Fruit fly (Drosophila melanogaster): ENCODE measurements around the gene CG32983.

Gene CG32983

DNA sequence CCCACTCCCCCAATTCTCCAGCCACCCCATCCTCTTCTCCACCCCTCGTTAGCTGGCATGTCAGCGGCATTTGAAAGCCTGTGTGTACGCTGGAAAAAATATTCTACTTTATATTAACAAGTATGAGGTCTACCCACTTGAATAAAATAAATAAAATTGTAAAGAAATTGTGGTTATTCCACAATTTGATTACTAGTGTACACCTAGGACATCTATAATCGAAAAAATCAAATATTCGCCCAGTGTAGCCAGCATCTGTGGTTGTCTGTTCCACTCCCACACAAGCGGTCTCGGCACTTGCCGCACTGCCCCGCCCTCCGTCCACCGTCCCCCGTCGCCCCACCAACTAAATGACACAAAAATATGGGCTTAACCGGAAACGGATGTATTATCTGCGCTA is 4.9 kb upstream of the CG32983 start:
- TF ChIP-seq CG7368 (GFP tag; optimal IDR thresholded peaks at IDR 0.05) (peak; percentile 27), pdm3 (GFP tag; optimal IDR thresholded peaks at IDR 0.05) (peak; percentile 12), Lpt (GFP tag; optimal IDR thresholded peaks at IDR 0.05) (no peak), CG1621 (tag; optimal IDR thresholded peaks at IDR 0.05) (peak; percentile 13), Hr39 (GFP tag; optimal IDR thresholded peaks at IDR 0.05) (peak; percentile 59), Smox (GFP tag; optimal IDR thresholded peaks at IDR 0.05) (peak; percentile 42), CG11294 (GFP tag; IDR thresholded peaks at IDR 0.05) (peak; percentile 54), Met (GFP tag; optimal IDR thresholded peaks at IDR 0.05) (peak; percentile 64), esn (GFP tag; optimal IDR thresholded peaks at IDR 0.05) (peak; percentile 43), CG31627 (GFP tag; optimal IDR thresholded peaks at IDR 0.05) (peak; percentile 58), CG32006 (GFP tag; optimal IDR thresholded peaks at IDR 0.05) (peak; percentile 43), spab (GFP tag; optimal IDR thresholded peaks at IDR 0.05) (peak; percentile 31), CG8632 (GFP tag; optimal IDR thresholded peaks at IDR 0.05) (no peak), topi (GFP tag; optimal IDR thresholded peaks at IDR 0.05) (peak; percentile 72), CG6163 (GFP tag; IDR thresholded peaks at IDR 0.05) (peak; percentile 63; the same call in 2 of the 3 replicates), Eip93F (GFP tag; optimal IDR thresholded peaks at IDR 0.05) (no peak), CG9139 (GFP tag; optimal IDR thresholded peaks at IDR 0.05) (peak; percentile 13), CG6276 (GFP tag; optimal IDR thresholded peaks at IDR 0.05) (no peak), CG8319 (GFP tag; optimal IDR thresholded peaks at IDR 0.05) (no peak), CG16779 (tag; optimal IDR thresholded peaks at IDR 0.05) (peak; percentile 10), Hr4 (GFP tag; optimal IDR thresholded peaks at IDR 0.05) (peak; percentile 32), CG8119 (GFP tag; IDR thresholded peaks at IDR 0.05) (peak; percentile 61; the same call in 1 of the 3 replicates), CG15336 (GFP tag; IDR thresholded peaks at IDR 0.05) (peak; percentile 53; the same call in 1 of the 2 replicates), salr (GFP tag; optimal IDR thresholded peaks at IDR 0.05) (no peak), Sox15 (GFP tag; optimal IDR thresholded peaks at IDR 0.05) (no peak), vri (GFP tag; optimal IDR thresholded peaks at IDR 0.05) (no peak), dac (GFP tag; optimal IDR thresholded peaks at IDR 0.05) (no peak), cyc (GFP tag; optimal IDR thresholded peaks at IDR 0.05) (peak; percentile 72), Gug (GFP tag; IDR thresholded peaks at IDR 0.05) (peak; percentile 21; the same call in 1 of the 2 replicates), svp (GFP tag) (peak; percentile 76), OdsH (GFP tag; optimal IDR thresholded peaks at IDR 0.05) (peak; percentile 40), fd85E (GFP tag; optimal IDR thresholded peaks at IDR 0.05) (no peak), CG3032 (tag; optimal IDR thresholded peaks at IDR 0.05) (peak; percentile 56), CG3919 (GFP tag; optimal IDR thresholded peaks at IDR 0.05) (peak; percentile 67), Sox14 (GFP tag; optimal IDR thresholded peaks at IDR 0.05) (peak; percentile 21), CG11762 (GFP tag; optimal IDR thresholded peaks at IDR 0.05; ENCODE audit: insufficient read depth) (peak; percentile 21), CG10631 (GFP tag; optimal IDR thresholded peaks at IDR 0.05) (peak; percentile 19), Eip78C (GFP tag) (peak; percentile 78), eg (GFP tag; IDR thresholded peaks at IDR 0.05) (peak; percentile 68; the same call in 2 of the 3 replicates), ss (GFP tag; optimal IDR thresholded peaks at IDR 0.05) (peak in 1 of 2 experiments; percentile 28), dsx (GFP tag; optimal IDR thresholded peaks at IDR 0.05; ENCODE audit: poor library complexity, severe bottlenecking) (peak; percentile 19), CG6854 (GFP tag; optimal IDR thresholded peaks at IDR 0.05) (no peak), CG6808 (GFP tag; optimal IDR thresholded peaks at IDR 0.05) (peak; percentile 45), CG4318 (GFP tag; optimal IDR thresholded peaks at IDR 0.05) (no peak), Blimp-1 (GFP tag; optimal IDR thresholded peaks at IDR 0.05) (peak; percentile 24), acj6 (GFP tag; optimal IDR thresholded peaks at IDR 0.05) (peak; percentile 52), CG10669 (GFP tag; optimal IDR thresholded peaks at IDR 0.05) (peak; percentile 62), net (GFP tag; optimal IDR thresholded peaks at IDR 0.05) (no peak), Ets21C (GFP tag; optimal IDR thresholded peaks at IDR 0.05) (peak; percentile 37), Ets96B (tag; optimal IDR thresholded peaks at IDR 0.05) (peak; percentile 47), fkh (GFP tag; optimal IDR thresholded peaks at IDR 0.05) (no peak), fd59A (GFP tag; optimal IDR thresholded peaks at IDR 0.05) (peak; percentile 36)
